Fruit fly (Drosophila melanogaster) whole organism: ENCODE data around the gene CG9641.

Experiments
- CG8478 ChIP-seq: fragments of >200 bp; optimal IDR thresholded peaks from 2 replicates; lab custom pipeline; 2018; ENCODE audit warnings: inconsistent platforms
- Dll ChIP-seq: fragments of >200 bp; optimal IDR thresholded peaks from 2 replicates; lab custom pipeline; 2017
- EcR ChIP-seq, 2 experiments: fragments of >200 bp; optimal IDR thresholded peaks; 2 replicates each; lab custom pipeline; 2017; ENCODE audit warnings: missing biosample characterization in 2 of 2, missing genetic modification characterization in 2 of 2, missing genetic modification reagents in 2 of 2
- pan ChIP-seq: fragments of >200 bp; optimal IDR thresholded peaks from 2 replicates; lab custom pipeline; 2017
- psq ChIP-seq: fragments of >200 bp; optimal IDR thresholded peaks from 2 replicates; lab custom pipeline; 2017
- usp ChIP-seq: fragments of >200 bp; optimal IDR thresholded peaks from 2 replicates; lab custom pipeline; 2017; ENCODE audit warnings: missing biosample characterization, missing genetic modification characterization, mixed read lengths

- TF ChIP-seq EcR (GFP tag; optimal IDR thresholded peaks at IDR 0.05; lab: Kevin White, UChicago), result no peak
- no peak for TF ChIP-seq pan (lab: Kevin White, UChicago)
- no peak for TF ChIP-seq CG8478
- no peak for TF ChIP-seq psq (lab: Kevin White, UChicago)
- TF ChIP-seq usp (GFP tag; lab: Kevin White, UChicago), result no peak
- TF ChIP-seq Dll, result no peak
Observed at dm6 chr2L:3006194-3006593, 29.5 kb upstream of the CG9641 start.
